Worm (Caenorhabditis elegans) whole organism, mixed stage, embryonic: ENCODE measurements around the gene F13H8.12.
A peak's percentile ranks its signal among the peaks of the same experiment; 100 is the strongest.

Source experiments
- M03D4.4 ChIP-seq: sonication (generic microtip); optimal IDR thresholded peaks from 2 replicates; lab custom pipeline; 2017; ENCODE audit warnings: mild to moderate bottlenecking, missing genetic modification characterization, missing compliant biosample characterization
- blmp-1 ChIP-seq: fragments of 150-350 bp; optimal IDR thresholded peaks from 2 replicates; lab custom pipeline; 2014; ENCODE audit warnings: missing biosample characterization, missing genetic modification characterization
- ceh-83 ChIP-seq: fragments of 200-800 bp; sonication (Bioruptor generic); optimal IDR thresholded peaks from 2 replicates; lab custom pipeline; 2018; ENCODE audit warnings: mild to moderate bottlenecking, missing genetic modification characterization, missing compliant biosample characterization
- ces-1 ChIP-seq: fragments of 150-350 bp; optimal IDR thresholded peaks from 2 replicates; lab custom pipeline; 2014; ENCODE audit warnings: missing biosample characterization, missing genetic modification reagents, missing genetic modification characterization
- flh-1 ChIP-seq: fragments of 200-800 bp; sonication (Bioruptor generic); optimal IDR thresholded peaks from 2 replicates; lab custom pipeline; 2018; ENCODE audit warnings: mild to moderate bottlenecking, missing genetic modification characterization, moderate library complexity, missing compliant biosample characterization
- mep-1 ChIP-seq: fragments of 150-350 bp; optimal IDR thresholded peaks from 2 replicates; lab custom pipeline; 2017; ENCODE audit warnings: missing biosample characterization, missing genetic modification reagents, missing genetic modification characterization, inconsistent platforms
- mls-2 ChIP-seq: sonication (generic microtip); optimal IDR thresholded peaks from 2 replicates; lab custom pipeline; 2016; ENCODE audit warnings: mild to moderate bottlenecking, missing genetic modification characterization, moderate library complexity, missing compliant biosample characterization
- nhr-12 ChIP-seq: fragments of 150-350 bp; optimal IDR thresholded peaks from 2 replicates; lab custom pipeline; 2014; ENCODE audit warnings: missing biosample characterization, missing genetic modification characterization
- pha-4 ChIP-seq: fragments of 150-350 bp; optimal IDR thresholded peaks from 2 replicates; lab custom pipeline; 2018; ENCODE audit warnings: missing biosample characterization, missing genetic modification reagents, missing genetic modification characterization
- unc-39 ChIP-seq: fragments of 150-350 bp; optimal IDR thresholded peaks from 2 replicates; lab custom pipeline; 2014; ENCODE audit warnings: missing biosample characterization, missing genetic modification characterization
- unc-62 ChIP-seq: fragments of 150-350 bp; optimal IDR thresholded peaks from 2 replicates; lab custom pipeline; 2014; ENCODE audit warnings: missing biosample characterization, missing genetic modification reagents, missing genetic modification characterization
- ztf-11 ChIP-seq: fragments of 150-350 bp; optimal IDR thresholded peaks from 2 replicates; lab custom pipeline; 2014; ENCODE audit warnings: missing biosample characterization, missing genetic modification characterization

ce11 chrII:6260684-6261083, 1.6 kb upstream of the F13H8.12 start, which contains the start of gene nmgp-1:
- TF ChIP-seq unc-39 (tag; lab: Kevin White, UChicago) (no peak), ces-1 (no peak), blmp-1 (tag; lab: Kevin White, UChicago) (no peak), flh-1 (no peak), pha-4 (tag; lab: Kevin White, UChicago) (peak; percentile 13), unc-62 (GFP tag; lab: Kevin White, UChicago) (no peak), nhr-12 (tag; lab: Kevin White, UChicago) (no peak), mep-1 (tag; lab: Kevin White, UChicago) (no peak), M03D4.4 (tag; lab: Kevin White, UChicago) (no peak), ztf-11 (tag; lab: Kevin White, UChicago) (no peak), ceh-83 (GFP tag; lab: Kevin White, UChicago) (no peak), mls-2 (tag; lab: Kevin White, UChicago) (no peak)
